Fruit fly (Drosophila melanogaster): ENCODE measurements around the gene CG46320.

dm6 chr3L:5665434-5665833 lies 1.5 kb downstream of the CG46320 start:
- no peak for TF ChIP-seq CG14655 (GFP tag; optimal IDR thresholded peaks at IDR 0.05)
- no peak for TF ChIP-seq Ets98B (GFP tag; IDR thresholded peaks at IDR 0.05)
- no peak for TF ChIP-seq gl (tag; optimal IDR thresholded peaks at IDR 0.05)
- TF ChIP-seq CG12605 (GFP tag; IDR thresholded peaks at IDR 0.05), result no peak
- no peak for TF ChIP-seq D1 (tag; optimal IDR thresholded peaks at IDR 0.05)
- TF ChIP-seq CG8159 (tag; optimal IDR thresholded peaks at IDR 0.05), result no peak
- TF ChIP-seq EcR (GFP tag; optimal IDR thresholded peaks at IDR 0.05), result no peak
- no peak for TF ChIP-seq CG9948 (tag; optimal IDR thresholded peaks at IDR 0.05)
- TF ChIP-seq CG10348 (GFP tag; IDR thresholded peaks at IDR 0.05), result no peak
- no peak for TF ChIP-seq CG8301 (tag; optimal IDR thresholded peaks at IDR 0.05)
- TF ChIP-seq CG17806 (tag; optimal IDR thresholded peaks at IDR 0.05), result no peak
- TF ChIP-seq CG34367 (tag; optimal IDR thresholded peaks at IDR 0.05), result no peak
- TF ChIP-seq CG32121 (GFP tag; IDR thresholded peaks at IDR 0.05), result no peak
- no peak for TF ChIP-seq Snoo (tag; optimal IDR thresholded peaks at IDR 0.05)
